Worm (Caenorhabditis elegans): ENCODE data around the gene rexd-1.

- no peak for TF ChIP-seq hmg-20 (GFP tag; IDR thresholded peaks at IDR 0.05)
- no peak for TF ChIP-seq ztf-25 (GFP tag; IDR thresholded peaks at IDR 0.05)
- no peak for TF ChIP-seq snpc-4 (GFP tag; optimal IDR thresholded peaks at IDR 0.05)
- no peak for TF ChIP-seq snpc-4 (tag; optimal IDR thresholded peaks at IDR 0.05)
- no peak for TF ChIP-seq unc-62 (GFP tag; optimal IDR thresholded peaks at IDR 0.05)
- no peak for TF ChIP-seq lin-26 (GFP tag; IDR thresholded peaks at IDR 0.05)
- no peak for TF ChIP-seq B0035.1 (tag; optimal IDR thresholded peaks at IDR 0.05)
- TF ChIP-seq egrh-3 (GFP tag; IDR thresholded peaks at IDR 0.05): no peak
- TF ChIP-seq ets-4 (GFP tag; optimal IDR thresholded peaks at IDR 0.05): no peak
- no peak for TF ChIP-seq ama-1 (optimal IDR thresholded peaks at IDR 0.05)
- TF ChIP-seq ama-1 (GFP tag; optimal IDR thresholded peaks at IDR 0.05): no peak
Observed at ce11 chrIII:1853944-1854343, 19.6 kb downstream of the rexd-1 start.

Data from whole organism, young adult.